Worm (Caenorhabditis elegans): ENCODE results near the gene ins-11.

DNA sequence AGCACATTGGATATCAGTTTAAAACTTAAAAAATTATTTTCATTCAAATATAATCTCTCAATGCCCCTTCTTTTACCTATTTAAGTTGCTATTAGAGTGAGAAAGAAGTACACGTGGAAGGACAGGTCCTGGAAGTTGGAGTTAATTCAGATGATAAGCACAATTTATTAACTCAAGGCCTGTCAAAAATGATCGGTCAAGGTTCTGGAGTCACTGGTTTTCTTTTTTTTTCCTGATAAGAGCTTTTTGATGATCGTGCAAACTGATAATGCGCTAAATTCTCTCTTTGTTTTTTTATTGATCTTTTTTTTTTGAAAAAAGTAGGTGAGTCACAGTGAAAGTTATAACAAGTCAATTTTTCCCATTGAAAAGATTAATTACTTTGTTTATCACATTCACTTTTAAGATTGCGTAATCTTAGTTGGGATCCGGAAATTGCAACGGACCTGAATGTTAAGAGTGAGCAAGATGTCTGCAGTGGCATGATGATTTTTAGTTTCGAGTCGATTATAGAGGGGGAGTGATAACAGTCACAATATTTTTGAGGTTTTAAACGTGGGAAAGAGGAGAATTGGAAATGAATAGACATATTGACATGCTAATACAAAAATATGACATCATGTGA is 43.9 kb upstream of the ins-11 start:
- TF ChIP-seq R02D3.7 (tag; optimal IDR thresholded peaks at IDR 0.05) (no peak), ceh-9 (tag; optimal IDR thresholded peaks at IDR 0.05) (no peak), pha-4 (tag; optimal IDR thresholded peaks at IDR 0.05) (no peak), egl-27 (tag; optimal IDR thresholded peaks at IDR 0.05) (no peak), lin-15B (tag; optimal IDR thresholded peaks at IDR 0.05) (no peak), nhr-11 (tag; optimal IDR thresholded peaks at IDR 0.05) (no peak), jun-1 (tag; optimal IDR thresholded peaks at IDR 0.05) (no peak), nhr-237 (tag; optimal IDR thresholded peaks at IDR 0.05) (no peak), ztf-11 (tag; optimal IDR thresholded peaks at IDR 0.05) (no peak), nhr-25 (tag; optimal IDR thresholded peaks at IDR 0.05) (no peak), snpc-4 (tag; optimal IDR thresholded peaks at IDR 0.05) (no peak), nhr-12 (tag; optimal IDR thresholded peaks at IDR 0.05) (no peak), lin-39 (tag; optimal IDR thresholded peaks at IDR 0.05) (no peak)
